6 fruit fly cellular contexts compared by ENCODE assay signal in the genomic region with DNA sequence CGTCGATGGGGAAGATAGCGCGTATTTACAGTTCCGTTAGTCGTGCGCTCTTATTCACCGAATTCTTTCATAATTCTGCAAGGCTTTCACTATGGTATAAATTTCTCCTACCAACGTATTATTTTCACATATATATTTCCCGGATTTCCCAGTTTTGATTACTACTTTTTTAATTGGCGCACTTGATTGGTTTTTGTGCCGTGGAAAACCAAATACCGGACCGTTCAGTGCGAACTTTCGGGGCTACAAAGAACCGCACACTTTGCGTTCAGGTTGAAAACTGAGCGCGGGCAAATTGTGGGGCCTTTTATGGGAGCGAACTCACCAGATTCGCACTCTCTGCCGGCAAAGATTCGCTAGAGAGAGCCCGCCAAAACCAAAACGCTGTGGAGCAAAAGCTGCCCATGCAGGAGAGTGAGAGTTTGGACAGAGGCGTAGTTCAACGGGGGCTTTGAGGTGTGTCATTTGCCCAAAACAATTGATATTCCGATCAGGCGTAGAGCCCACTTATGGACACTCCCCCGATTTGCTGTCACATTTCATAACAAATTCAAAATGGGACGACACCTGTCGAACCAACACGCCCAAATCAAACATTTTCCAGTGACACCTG.
TF ChIP-seq lines count a peak whose summit lies in the region.
"Not testable (repeated sequence)": the region's sequence is repeated elsewhere in the genome, so short reads cannot be mapped to it uniquely, and the experiment has no call there.

No protein-coding gene starts in this region.

- TF ChIP-seq CTCF in whole organism, embryonic (GFP tag; optimal IDR thresholded peaks at IDR 0.05; lab: Kevin White, UChicago) = not testable (repeated sequence)

TF ChIP-seq in whole organism, 6 proteins besides CTCF, POLR2A, EP300 and RAD21:
- peak; percentile 96 for TF ChIP-seq Dll (optimal IDR thresholded peaks at IDR 0.05; lab: Kevin White, UChicago)
TF ChIP-seq in whole organism: peak in this region for 1; not testable (repeated sequence) for 5.

TF ChIP-seq in whole organism, adult, 20 proteins besides CTCF, POLR2A, EP300 and RAD21:
- TF ChIP-seq ovo (GFP tag; optimal IDR thresholded peaks at IDR 0.05; lab: Kevin White, UChicago) = peak; percentile 70
- peak; percentile 89 for TF ChIP-seq pad (GFP tag; optimal IDR thresholded peaks at IDR 0.05; lab: Kevin White, UChicago)

TF ChIP-seq in whole organism, embryonic, 481 proteins besides CTCF, POLR2A, EP300 and RAD21 (continues in another document):
- TF ChIP-seq NFAT (GFP tag; IDR thresholded peaks at IDR 0.05; lab: Robert Waterston, UW) = peak; percentile 69
- peak; percentile 30 to 73 for TF ChIP-seq Trl (optimal IDR thresholded peaks at IDR 0.05; lab: Kevin White, UChicago)
- TF ChIP-seq Trl (GFP tag; optimal IDR thresholded peaks at IDR 0.05; lab: Kevin White, UChicago); hkb (optimal IDR thresholded peaks at IDR 0.05; lab: Kevin White, UChicago): not testable (repeated sequence)
- peak; percentile 26; the same call in 1 of the 3 replicates for TF ChIP-seq Aef1 (GFP tag; IDR thresholded peaks at IDR 0.05; lab: Robert Waterston, UW)
- TF ChIP-seq dysf (GFP tag; IDR thresholded peaks at IDR 0.05; lab: Robert Waterston, UW) = peak; percentile 67; the same call in 2 of the 3 replicates
- TF ChIP-seq hkb (GFP tag; IDR thresholded peaks at IDR 0.05; lab: Robert Waterston, UW) = peak; percentile 25; the same call in 1 of the 2 replicates
- TF ChIP-seq Mrtf (GFP tag; IDR thresholded peaks at IDR 0.05; lab: Robert Waterston, UW) = 0 out of 3 replicates have a peak, but pooled peaks have one; percentile 27
- peak; percentile 22; the same call in 1 of the 2 replicates for TF ChIP-seq CG11085 (GFP tag; IDR thresholded peaks at IDR 0.05; lab: Robert Waterston, UW)
- TF ChIP-seq ham (GFP tag; IDR thresholded peaks at IDR 0.05; lab: Robert Waterston, UW) = peak; percentile 30; the same call in 1 of the 2 replicates
- TF ChIP-seq MBD-R2 (GFP tag; IDR thresholded peaks at IDR 0.05; lab: Robert Waterston, UW) = peak; percentile 21; the same call in 1 of the 2 replicates
- peak; percentile 81 for TF ChIP-seq CG9932 (GFP tag; IDR thresholded peaks at IDR 0.05; lab: Robert Waterston, UW)
- 0 out of 3 replicates have a peak, but pooled peaks have one; percentile 27 for TF ChIP-seq tgo (GFP tag; IDR thresholded peaks at IDR 0.05; lab: Robert Waterston, UW)
- peak; percentile 54 for TF ChIP-seq Jarid2 (GFP tag; optimal IDR thresholded peaks at IDR 0.05; lab: Kevin White, UChicago)
- TF ChIP-seq CG31224 (GFP tag; IDR thresholded peaks at IDR 0.05; lab: Robert Waterston, UW) = 0 out of 2 replicates have a peak, but pooled peaks have one; percentile 34
- 0 out of 2 replicates have a peak, but pooled peaks have one; percentile 9 for TF ChIP-seq CG11247 (GFP tag; IDR thresholded peaks at IDR 0.05; lab: Robert Waterston, UW)

TF ChIP-seq in whole organism, prepupa, 60 proteins besides CTCF, POLR2A, EP300 and RAD21:
- TF ChIP-seq CG15336 (GFP tag; IDR thresholded peaks at IDR 0.05; lab: Robert Waterston, UW) (peak; percentile 89), CG11294 (GFP tag; IDR thresholded peaks at IDR 0.05; lab: Robert Waterston, UW) (peak; percentile 71), Gug (GFP tag; IDR thresholded peaks at IDR 0.05; lab: Robert Waterston, UW) (peak; percentile 75), eg (GFP tag; IDR thresholded peaks at IDR 0.05; lab: Robert Waterston, UW) (peak; percentile 91), CG8119 (GFP tag; IDR thresholded peaks at IDR 0.05; lab: Robert Waterston, UW) (peak; percentile 87), CG6163 (GFP tag; IDR thresholded peaks at IDR 0.05; lab: Robert Waterston, UW) (peak; percentile 88)
TF ChIP-seq in whole organism, prepupa: peak in this region for 6; not testable (repeated sequence) for 54.

TF ChIP-seq in whole organism, pupa, 21 proteins besides CTCF, POLR2A, EP300 and RAD21:
- TF ChIP-seq CG10348 (GFP tag; IDR thresholded peaks at IDR 0.05; lab: Robert Waterston, UW) (peak; percentile 62; the same call in 1 of the 2 replicates), rn (GFP tag; IDR thresholded peaks at IDR 0.05; lab: Robert Waterston, UW) (0 out of 2 replicates have a peak, but pooled peaks have one; percentile 36), Ets98B (GFP tag; IDR thresholded peaks at IDR 0.05; lab: Robert Waterston, UW) (peak; percentile 92), CG4496 (GFP tag; IDR thresholded peaks at IDR 0.05; lab: Robert Waterston, UW) (peak; percentile 91), CG12605 (GFP tag; IDR thresholded peaks at IDR 0.05; lab: Robert Waterston, UW) (peak; percentile 89), fd96Ca (GFP tag; IDR thresholded peaks at IDR 0.05; lab: Robert Waterston, UW) (peak; percentile 95), CG32121 (GFP tag; IDR thresholded peaks at IDR 0.05; lab: Robert Waterston, UW) (peak; percentile 86)

TF ChIP-seq in whole organism, wandering third instar larva, 38 proteins besides CTCF, POLR2A, EP300 and RAD21:
- TF ChIP-seq Dif (GFP tag; optimal IDR thresholded peaks at IDR 0.05; lab: Kevin White, UChicago; ENCODE audit: partially characterized antibody) (peak; percentile 87), dl (GFP tag; optimal IDR thresholded peaks at IDR 0.05; lab: Kevin White, UChicago; ENCODE audit: insufficient read depth in 1 of 2, partially characterized antibody in 2 of 2) (peak; percentile 79 to 86)
